Fruit fly (Drosophila melanogaster): ENCODE results near the gene CG10749.

The CG10749 gene

DNA sequence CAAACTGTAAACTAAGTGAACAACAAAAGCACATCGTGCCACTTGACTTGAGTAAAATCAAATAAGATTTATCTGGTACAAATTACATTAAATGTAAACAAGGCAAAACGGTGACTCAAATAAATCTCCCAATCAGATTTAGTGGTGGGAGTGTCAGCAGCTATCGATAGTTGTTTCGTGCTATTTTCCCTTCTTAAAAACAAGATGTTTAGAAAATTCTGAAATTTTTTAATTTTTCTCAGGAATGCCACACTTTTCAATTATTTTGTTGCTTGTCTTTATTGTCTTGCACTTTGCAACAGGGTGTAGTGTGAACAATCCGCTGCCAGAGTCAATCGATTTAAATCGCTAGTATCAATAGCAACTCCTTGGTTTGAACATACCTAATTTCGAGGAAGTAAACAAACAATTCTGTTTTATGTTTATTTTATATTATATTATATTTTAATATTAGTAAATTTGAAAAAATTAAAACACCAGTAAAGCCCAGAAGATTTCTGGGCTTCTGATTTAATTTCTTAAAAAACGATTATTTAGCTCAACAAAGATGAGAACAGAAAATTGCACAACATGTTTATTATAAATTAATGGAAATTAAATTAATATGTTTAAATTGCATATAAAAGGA lies 43.0 kb downstream of the CG10749 start, which contains the start of gene MICAL-like (continued):
- TF ChIP-seq cg (GFP tag; optimal IDR thresholded peaks at IDR 0.05) (no peak), ken (GFP tag; IDR thresholded peaks at IDR 0.05) (peak; percentile 60; the same call in 1 of the 3 replicates), pum (GFP tag; optimal IDR thresholded peaks at IDR 0.05) (no peak), crol (GFP tag; IDR thresholded peaks at IDR 0.05) (no peak), CG7963 (GFP tag; IDR thresholded peaks at IDR 0.05; ENCODE audit: partially characterized antibody) (peak; percentile 71), ci (GFP tag; IDR thresholded peaks at IDR 0.05) (peak; percentile 56; the same call in 1 of the 3 replicates), CG31388 (GFP tag; optimal IDR thresholded peaks at IDR 0.05) (no peak), CG15514 (GFP tag; optimal IDR thresholded peaks at IDR 0.05) (peak; percentile 19), pan (optimal IDR thresholded peaks at IDR 0.05) (no peak), pan (GFP tag; optimal IDR thresholded peaks at IDR 0.05 in 1 of 2, IDR thresholded peaks at IDR 0.05 in 1 of 2) (peak in 1 of 2 experiments; percentile 8), pnt (GFP tag; optimal IDR thresholded peaks at IDR 0.05) (peak; percentile 27), CG5245 (GFP tag; optimal IDR thresholded peaks at IDR 0.05) (peak; percentile 13), CG8765 (GFP tag; IDR thresholded peaks at IDR 0.05) (no peak), CG1792 (GFP tag; optimal IDR thresholded peaks at IDR 0.05) (no peak), CG10959 (GFP tag; IDR thresholded peaks at IDR 0.05) (peak; percentile 23; the same call in 1 of the 2 replicates), CG9817 (tag; optimal IDR thresholded peaks at IDR 0.05) (peak; percentile 30), Camta (GFP tag; optimal IDR thresholded peaks at IDR 0.05) (peak; percentile 10), Atf3 (GFP tag; optimal IDR thresholded peaks at IDR 0.05) (peak; percentile 18), unc-4 (GFP tag; IDR thresholded peaks at IDR 0.05; ENCODE audit: partially characterized antibody) (peak; percentile 84), BtbVII (GFP tag; optimal IDR thresholded peaks at IDR 0.05) (no peak), CG4730 (GFP tag; IDR thresholded peaks at IDR 0.05) (no peak), CG6791 (GFP tag; IDR thresholded peaks at IDR 0.05; ENCODE audit: partially characterized antibody) (peak; percentile 77), CG2129 (GFP tag; IDR thresholded peaks at IDR 0.05; ENCODE audit: partially characterized antibody) (peak; percentile 67), CG17328 (GFP tag; IDR thresholded peaks at IDR 0.05) (peak; percentile 16; the same call in 1 of the 2 replicates), insv (GFP tag; optimal IDR thresholded peaks at IDR 0.05) (peak in 1 of 2 experiments; percentile 89), BEAF-32 (GFP tag; optimal IDR thresholded peaks at IDR 0.05) (peak; percentile 75), Mrtf (GFP tag; IDR thresholded peaks at IDR 0.05) (no peak), bab2 (GFP tag; optimal IDR thresholded peaks at IDR 0.05) (peak; percentile 5), danr (GFP tag; IDR thresholded peaks at IDR 0.05) (0 out of 2 replicates have a peak, but pooled peaks have one; percentile 22), sob (GFP tag; IDR thresholded peaks at IDR 0.05) (peak; percentile 59), CG15073 (GFP tag; optimal IDR thresholded peaks at IDR 0.05) (peak; percentile 2), CG6689 (GFP tag; IDR thresholded peaks at IDR 0.05) (no peak), D (optimal IDR thresholded peaks at IDR 0.05) (no peak), D (GFP tag; optimal IDR thresholded peaks at IDR 0.05) (no peak), CG6175 (GFP tag; IDR thresholded peaks at IDR 0.05) (no peak), ERR (GFP tag; optimal IDR thresholded peaks at IDR 0.05) (no peak), CG3838 (GFP tag; optimal IDR thresholded peaks at IDR 0.05) (no peak), CG14441 (GFP tag; IDR thresholded peaks at IDR 0.05) (peak; percentile 36), CG12236 (GFP tag; optimal IDR thresholded peaks at IDR 0.05) (no peak), Ptx1 (GFP tag; IDR thresholded peaks at IDR 0.05) (peak; percentile 37), CG15011 (GFP tag; optimal IDR thresholded peaks at IDR 0.05) (no peak)
